Fruit fly (Drosophila melanogaster) whole organism: ENCODE data around the gene CG3436.

Experiments used
- CG8478 ChIP-seq: fragments of >200 bp; optimal IDR thresholded peaks from 2 replicates; lab custom pipeline; 2018; ENCODE audit warnings: inconsistent platforms
- psq ChIP-seq: fragments of >200 bp; optimal IDR thresholded peaks from 2 replicates; lab custom pipeline; 2017
- usp ChIP-seq: fragments of >200 bp; optimal IDR thresholded peaks from 2 replicates; lab custom pipeline; 2017; ENCODE audit warnings: missing biosample characterization, missing genetic modification characterization, mixed read lengths

DNA sequence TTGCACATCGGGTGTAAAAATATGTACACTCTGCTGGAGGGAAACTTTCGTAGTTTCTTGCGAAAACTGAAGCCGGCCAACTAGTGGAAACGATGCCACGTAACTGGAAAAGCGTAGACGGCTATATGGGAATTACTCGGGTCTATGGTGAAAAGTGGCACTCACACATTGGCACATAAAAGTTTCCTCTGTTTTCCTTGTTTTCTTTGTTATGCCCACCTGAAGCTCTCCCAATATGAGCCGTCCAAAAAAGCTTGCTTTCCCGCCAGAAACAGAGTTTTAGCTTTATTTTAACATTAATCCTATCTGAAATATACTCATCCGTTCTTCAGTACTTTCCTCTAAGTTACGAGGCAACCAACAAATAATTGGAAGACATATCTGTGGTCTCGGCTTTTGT is 25.1 kb upstream of the CG3436 start, which contains the start of gene CG3164:
- no peak for TF ChIP-seq CG8478 (lab: Kevin White, UChicago)
- TF ChIP-seq psq (lab: Kevin White, UChicago), result no peak
- no peak for TF ChIP-seq usp (GFP tag; lab: Kevin White, UChicago)
